Worm (Caenorhabditis elegans) whole organism, L1 larva: Measurements from ENCODE around the gene C16D9.8.

ENCODE experiments used
- C04F5.9 ChIP-seq: sonication (generic microtip); optimal IDR thresholded peaks from 2 replicates; lab custom pipeline; 2016; ENCODE audit warnings: missing genetic modification characterization, missing compliant biosample characterization
- alr-1 ChIP-seq: fragments of 200-800 bp; sonication (Bioruptor generic); optimal IDR thresholded peaks from 2 replicates; lab custom pipeline; 2018; ENCODE audit warnings: borderline replicate concordance, mild to moderate bottlenecking, missing genetic modification characterization, missing compliant biosample characterization
- lin-39 ChIP-seq: fragments of 150-350 bp; optimal IDR thresholded peaks from 2 replicates; lab custom pipeline; 2014; ENCODE audit warnings: missing biosample characterization, missing genetic modification reagents, missing genetic modification characterization
- nhr-11 ChIP-seq: fragments of 150-350 bp; optimal IDR thresholded peaks from 2 replicates; lab custom pipeline; 2014; ENCODE audit warnings: missing biosample characterization, missing genetic modification characterization
- nhr-77 ChIP-seq: fragments of 150-350 bp; optimal IDR thresholded peaks from 2 replicates; lab custom pipeline; 2014; ENCODE audit warnings: missing biosample characterization, missing genetic modification characterization
- skn-1 ChIP-seq: fragments of 150-350 bp; optimal IDR thresholded peaks from 2 replicates; lab custom pipeline; 2014; ENCODE audit warnings: missing biosample characterization, missing genetic modification characterization
- unc-62 ChIP-seq: fragments of 150-350 bp; optimal IDR thresholded peaks from 2 replicates; lab custom pipeline; 2014; ENCODE audit warnings: missing biosample characterization, missing genetic modification reagents, missing genetic modification characterization
- ztf-4 ChIP-seq: fragments of 150-350 bp; optimal IDR thresholded peaks from 2 replicates; lab custom pipeline; 2014; ENCODE audit warnings: missing biosample characterization, missing genetic modification characterization

Gene C16D9.8

DNA sequence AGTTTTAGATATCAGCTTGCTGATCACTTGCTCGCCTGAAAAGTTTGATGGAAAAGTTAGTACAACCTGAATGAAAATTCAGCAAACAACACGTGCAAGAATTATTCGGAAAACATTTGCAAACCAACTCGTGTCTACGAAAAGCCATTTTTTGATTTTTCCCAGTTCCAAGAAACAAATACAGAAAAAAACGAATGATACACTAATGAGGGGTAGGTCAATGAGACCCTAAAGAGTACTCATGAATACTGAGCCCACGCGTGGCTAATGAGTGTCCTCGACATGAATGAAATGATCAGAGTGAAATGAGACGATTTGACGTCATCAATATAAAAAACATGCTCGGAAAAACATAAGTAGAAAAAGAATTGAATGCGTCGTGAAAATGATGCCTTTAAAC, 51.4 kb downstream of the C16D9.8 start (continued):
- TF ChIP-seq lin-39 (tag; lab: Kevin White, UChicago) (no peak), alr-1 (tag; lab: Kevin White, UChicago) (no peak), ztf-4 (tag; lab: Kevin White, UChicago) (peak; percentile 33), nhr-11 (tag; lab: Kevin White, UChicago) (peak; percentile 17), skn-1 (no peak), C04F5.9 (no peak), unc-62 (GFP tag; lab: Kevin White, UChicago) (no peak), nhr-77 (tag; lab: Kevin White, UChicago) (no peak)
